Worm (Caenorhabditis elegans): Measurements from ENCODE around the gene spi-1.

Gene spi-1

DNA sequence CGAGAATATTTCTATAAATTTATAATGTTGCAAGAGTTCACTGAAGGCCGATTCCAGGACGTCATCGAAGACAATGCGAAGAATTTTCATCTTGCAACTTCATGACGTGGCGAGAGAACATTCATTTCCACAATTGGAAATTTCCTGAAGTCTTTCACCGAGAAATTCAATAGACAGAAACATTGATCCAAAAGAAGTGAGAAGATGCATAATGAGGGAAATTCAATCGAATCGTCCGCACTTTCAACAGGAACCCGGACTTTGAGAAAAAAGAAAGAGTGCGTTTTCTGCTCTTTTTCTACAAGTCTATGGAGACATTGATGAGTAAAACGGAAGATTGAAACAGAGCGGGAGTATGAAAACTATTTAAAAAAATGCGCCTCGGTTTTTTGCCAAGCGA, 26.7 kb upstream of the spi-1 start:
- TF ChIP-seq elt-2 (tag; optimal IDR thresholded peaks at IDR 0.05) (no peak), aly-2 (tag; optimal IDR thresholded peaks at IDR 0.05) (no peak), fkh-10 (GFP tag; optimal IDR thresholded peaks at IDR 0.05) (peak; percentile 98)

DNA sequence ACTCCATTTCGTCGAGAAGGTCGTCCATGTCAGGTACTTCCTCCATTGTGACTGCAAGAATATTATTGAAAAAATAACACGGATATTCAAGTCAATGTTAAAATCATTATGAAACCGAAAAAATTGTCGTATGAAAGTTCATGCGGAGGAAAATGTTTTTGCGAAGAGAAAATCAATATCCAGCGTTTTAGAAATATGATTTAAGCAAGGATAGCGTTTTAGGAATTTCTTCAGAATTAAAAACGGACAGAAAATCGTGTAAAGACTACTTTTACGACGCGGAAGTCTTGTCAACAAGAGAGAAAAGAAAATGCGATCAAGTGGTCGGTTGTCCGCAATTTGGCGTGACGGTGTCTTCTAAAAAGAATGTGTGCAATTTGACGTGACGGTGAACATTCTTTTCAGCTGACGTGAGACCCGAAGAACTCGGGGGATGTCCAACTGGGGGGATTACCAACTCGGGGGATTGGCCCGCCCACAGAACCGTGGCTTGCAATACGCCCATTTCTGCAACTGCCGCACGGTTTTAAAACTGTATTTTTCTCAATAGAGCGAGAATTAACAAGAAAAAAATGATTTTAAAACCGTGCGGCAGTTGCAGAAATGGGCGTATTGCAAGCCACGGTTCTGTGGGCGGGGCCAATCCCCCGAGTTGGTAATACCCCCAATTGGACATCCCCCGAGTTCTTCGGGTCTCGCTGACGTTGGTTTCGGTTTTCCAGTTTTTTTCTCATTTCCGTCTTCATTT, 17.4 kb upstream of the spi-1 start, which contains the start of the genes aka-1 and ubc-6:
Gene aka-1, minus strand, starts transcription at position 51 of the 748 bp plus-strand sequence.
Gene ubc-6, plus strand, starts transcription at position 701 of the 748 bp plus-strand sequence.
- peak; percentile 83 for TF ChIP-seq lsy-12 (tag; optimal IDR thresholded peaks at IDR 0.05)
- peak; percentile 79 for TF ChIP-seq nhr-23 (tag; optimal IDR thresholded peaks at IDR 0.05)
- TF ChIP-seq sea-2 (GFP tag; optimal IDR thresholded peaks at IDR 0.05), result no peak
- TF ChIP-seq ceh-82 (tag; optimal IDR thresholded peaks at IDR 0.05), result peak; percentile 26
- TF ChIP-seq eor-1 (tag; optimal IDR thresholded peaks at IDR 0.05), result no peak
- no peak for TF ChIP-seq ZK546.5 (tag; optimal IDR thresholded peaks at IDR 0.05)
- TF ChIP-seq jun-1 (tag; optimal IDR thresholded peaks at IDR 0.05), result peak; percentile 73
- TF ChIP-seq mml-1 (tag; optimal IDR thresholded peaks at IDR 0.05), result no peak
- no peak for TF ChIP-seq fkh-10 (GFP tag; optimal IDR thresholded peaks at IDR 0.05)
- no peak for TF ChIP-seq daf-12 (tag; optimal IDR thresholded peaks at IDR 0.05)
- no peak for TF ChIP-seq nhr-237 (tag; optimal IDR thresholded peaks at IDR 0.05)
- TF ChIP-seq ceh-9 (tag; optimal IDR thresholded peaks at IDR 0.05), result no peak
- TF ChIP-seq skn-1 (tag; optimal IDR thresholded peaks at IDR 0.05), result no peak
- TF ChIP-seq unc-39 (tag; optimal IDR thresholded peaks at IDR 0.05), result no peak
- peak; percentile 80 for TF ChIP-seq lin-15B (tag; optimal IDR thresholded peaks at IDR 0.05)
- TF ChIP-seq egl-5 (tag; optimal IDR thresholded peaks at IDR 0.05), result peak; percentile 37
- TF ChIP-seq ztf-11 (tag; optimal IDR thresholded peaks at IDR 0.05), result no peak
- TF ChIP-seq unc-62 (GFP tag; optimal IDR thresholded peaks at IDR 0.05), result peak; percentile 60
- TF ChIP-seq tbx-2 (tag; optimal IDR thresholded peaks at IDR 0.05), result peak; percentile 82
- no peak for TF ChIP-seq nhr-12 (tag; optimal IDR thresholded peaks at IDR 0.05)
- TF ChIP-seq ceh-28 (tag; optimal IDR thresholded peaks at IDR 0.05), result peak; percentile 79
- TF ChIP-seq nhr-28 (tag; optimal IDR thresholded peaks at IDR 0.05), result no peak
- TF ChIP-seq ztf-4 (tag; optimal IDR thresholded peaks at IDR 0.05), result no peak
- TF ChIP-seq pha-4 (tag; optimal IDR thresholded peaks at IDR 0.05), result peak; percentile 81
- TF ChIP-seq egl-27 (tag; optimal IDR thresholded peaks at IDR 0.05), result no peak
- TF ChIP-seq nhr-76 (tag; optimal IDR thresholded peaks at IDR 0.05), result no peak
- peak; percentile 79 for TF ChIP-seq R02D3.7 (tag; optimal IDR thresholded peaks at IDR 0.05)
- no peak for TF ChIP-seq aly-2 (tag; optimal IDR thresholded peaks at IDR 0.05)
- TF ChIP-seq pqm-1 (tag; optimal IDR thresholded peaks at IDR 0.05), result peak; percentile 13
- TF ChIP-seq elt-3 (tag; optimal IDR thresholded peaks at IDR 0.05), result peak in 1 of 3 experiments; percentile 26
- TF ChIP-seq hmg-11 (tag; optimal IDR thresholded peaks at IDR 0.05), result peak; percentile 85
- TF ChIP-seq nhr-43 (tag; optimal IDR thresholded peaks at IDR 0.05; ENCODE audit: poor library complexity, severe bottlenecking), result peak; percentile 67
- no peak for TF ChIP-seq fkh-2 (tag; optimal IDR thresholded peaks at IDR 0.05)
- no peak for TF ChIP-seq nhr-77 (tag; optimal IDR thresholded peaks at IDR 0.05)
- no peak for TF ChIP-seq nhr-67 (tag; optimal IDR thresholded peaks at IDR 0.05)
- no peak for TF ChIP-seq ama-1 (optimal IDR thresholded peaks at IDR 0.05)
- TF ChIP-seq snpc-4 (tag; optimal IDR thresholded peaks at IDR 0.05), result peak; percentile 62
- no peak for TF ChIP-seq ceh-16 (tag; optimal IDR thresholded peaks at IDR 0.05)
- peak; percentile 31 for TF ChIP-seq fos-1 (tag; optimal IDR thresholded peaks at IDR 0.05)
- TF ChIP-seq nhr-25 (tag; optimal IDR thresholded peaks at IDR 0.05), result peak; percentile 81
- TF ChIP-seq mdl-1 (tag; optimal IDR thresholded peaks at IDR 0.05), result no peak
- no peak for TF ChIP-seq zag-1 (tag; optimal IDR thresholded peaks at IDR 0.05)
- peak; percentile 4 for TF ChIP-seq nhr-11 (tag; optimal IDR thresholded peaks at IDR 0.05)
- no peak for TF ChIP-seq lin-39 (tag; optimal IDR thresholded peaks at IDR 0.05)
- TF ChIP-seq nfya-1 (tag; optimal IDR thresholded peaks at IDR 0.05; ENCODE audit: insufficient read depth), result peak; percentile 77
- peak; percentile 60 for TF ChIP-seq elt-2 (tag; optimal IDR thresholded peaks at IDR 0.05)
- TF ChIP-seq elt-1 (tag; optimal IDR thresholded peaks at IDR 0.05), result no peak
